Fruit fly (Drosophila melanogaster): ENCODE results near the gene CheB38a.
A peak's percentile ranks its signal among the peaks of the same experiment; 100 is the strongest.

CheB38a gene

DNA sequence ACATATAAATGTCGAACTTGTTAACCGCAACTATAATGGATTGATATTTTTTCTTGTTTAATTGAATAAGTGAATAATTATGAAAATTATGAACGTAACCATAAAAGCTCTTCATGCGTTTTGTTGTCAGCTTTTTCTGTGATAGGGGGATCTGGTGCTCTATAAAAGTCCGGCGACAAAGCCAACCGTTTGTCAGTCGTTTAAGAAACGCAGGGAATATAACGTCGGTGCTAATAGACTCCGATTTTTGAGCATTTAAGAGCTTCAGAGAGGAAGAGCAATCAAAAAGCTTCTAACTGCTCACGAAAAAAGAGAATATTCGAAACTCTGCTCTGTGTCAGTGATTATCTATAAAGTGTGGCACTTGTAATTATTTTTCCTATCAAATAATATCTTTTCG, 12.7 kb upstream of the CheB38a start, which contains the start of gene CG31674 (continued):
- TF ChIP-seq CG34422 (GFP tag; IDR thresholded peaks at IDR 0.05): no peak
- TF ChIP-seq Dip2 (GFP tag; IDR thresholded peaks at IDR 0.05): no peak
- no peak for TF ChIP-seq CG7357 (GFP tag; IDR thresholded peaks at IDR 0.05)
- TF ChIP-seq CG12155 (GFP tag; optimal IDR thresholded peaks at IDR 0.05): no peak
- no peak for TF ChIP-seq crp (GFP tag; optimal IDR thresholded peaks at IDR 0.05)
- TF ChIP-seq CG6683 (GFP tag; optimal IDR thresholded peaks at IDR 0.05): no peak
- TF ChIP-seq CG2678 (tag; optimal IDR thresholded peaks at IDR 0.05): peak; percentile 31
- TF ChIP-seq Oaz (GFP tag; IDR thresholded peaks at IDR 0.05): no peak
- no peak for TF ChIP-seq CoRest (tag; optimal IDR thresholded peaks at IDR 0.05)
- no peak for TF ChIP-seq CG31388 (GFP tag; optimal IDR thresholded peaks at IDR 0.05)
- TF ChIP-seq CG17385 (GFP tag; optimal IDR thresholded peaks at IDR 0.05): peak; percentile 39
- no peak for TF ChIP-seq ro (GFP tag; IDR thresholded peaks at IDR 0.05)
- TF ChIP-seq bab2 (GFP tag; optimal IDR thresholded peaks at IDR 0.05): no peak
- TF ChIP-seq trem (tag; optimal IDR thresholded peaks at IDR 0.05): no peak
- TF ChIP-seq unc-4 (GFP tag; IDR thresholded peaks at IDR 0.05; ENCODE audit: partially characterized antibody): 0 out of 2 replicates have a peak, but pooled peaks have one; percentile 15
- peak; percentile 22 for TF ChIP-seq CG15269 (tag; optimal IDR thresholded peaks at IDR 0.05)
- peak; percentile 1 for TF ChIP-seq CG17568 (GFP tag; optimal IDR thresholded peaks at IDR 0.05)
- no peak for TF ChIP-seq repo (GFP tag; optimal IDR thresholded peaks at IDR 0.05)
- TF ChIP-seq Neu2 (GFP tag; optimal IDR thresholded peaks at IDR 0.05; ENCODE audit: borderline replicate concordance): no peak
- no peak for TF ChIP-seq peb (GFP tag; IDR thresholded peaks at IDR 0.05)
- TF ChIP-seq CG13424 (tag; optimal IDR thresholded peaks at IDR 0.05): no peak
- no peak for TF ChIP-seq usp (GFP tag; optimal IDR thresholded peaks at IDR 0.05)
- no peak for TF ChIP-seq HmgD (GFP tag; optimal IDR thresholded peaks at IDR 0.05)
- no peak for TF ChIP-seq CG16779 (GFP tag; IDR thresholded peaks at IDR 0.05)
- TF ChIP-seq CG3281 (GFP tag; optimal IDR thresholded peaks at IDR 0.05): peak; percentile 21
- no peak for TF ChIP-seq knrl (GFP tag; IDR thresholded peaks at IDR 0.05; ENCODE audit: partially characterized antibody)
- TF ChIP-seq CkIIα-i1 (GFP tag; IDR thresholded peaks at IDR 0.05): no peak
- no peak for TF ChIP-seq pfk (GFP tag; optimal IDR thresholded peaks at IDR 0.05)
- TF ChIP-seq danr (GFP tag; IDR thresholded peaks at IDR 0.05): no peak
- no peak for TF ChIP-seq D (optimal IDR thresholded peaks at IDR 0.05)
- TF ChIP-seq D (GFP tag; optimal IDR thresholded peaks at IDR 0.05): no peak
- TF ChIP-seq Scr (GFP tag; IDR thresholded peaks at IDR 0.05; ENCODE audit: partially characterized antibody): no peak
- TF ChIP-seq ind (GFP tag; optimal IDR thresholded peaks at IDR 0.05): no peak
- peak; percentile 66 for TF ChIP-seq B-H2 (GFP tag; optimal IDR thresholded peaks at IDR 0.05)
- TF ChIP-seq tx (GFP tag; optimal IDR thresholded peaks at IDR 0.05): no peak
- no peak for TF ChIP-seq CG4820 (GFP tag; optimal IDR thresholded peaks at IDR 0.05)
- TF ChIP-seq Dfd (GFP tag; optimal IDR thresholded peaks at IDR 0.05): no peak
- peak; percentile 3 for TF ChIP-seq dmrt99B (tag; optimal IDR thresholded peaks at IDR 0.05)
- no peak for TF ChIP-seq CG10431 (GFP tag; optimal IDR thresholded peaks at IDR 0.05)
- TF ChIP-seq CG16813 (GFP tag; IDR thresholded peaks at IDR 0.05; ENCODE audit: partially characterized antibody): no peak
- TF ChIP-seq kay (GFP tag; optimal IDR thresholded peaks at IDR 0.05): no peak
- no peak for TF ChIP-seq lola (GFP tag; optimal IDR thresholded peaks at IDR 0.05)
- no peak for TF ChIP-seq z (GFP tag; IDR thresholded peaks at IDR 0.05)
- no peak for TF ChIP-seq Doc2 (GFP tag; IDR thresholded peaks at IDR 0.05)
- peak; percentile 16 for TF ChIP-seq lab (GFP tag; optimal IDR thresholded peaks at IDR 0.05)
- no peak for TF ChIP-seq CG11456 (GFP tag; IDR thresholded peaks at IDR 0.05)
- TF ChIP-seq tin (GFP tag; optimal IDR thresholded peaks at IDR 0.05): no peak
- no peak for TF ChIP-seq Kr (GFP tag; optimal IDR thresholded peaks at IDR 0.05)
- no peak for TF ChIP-seq CG6654 (GFP tag; optimal IDR thresholded peaks at IDR 0.05)
- TF ChIP-seq dm (GFP tag; optimal IDR thresholded peaks at IDR 0.05): no peak
- TF ChIP-seq D19A (tag; optimal IDR thresholded peaks at IDR 0.05): peak; percentile 81
- peak; percentile 61 for TF ChIP-seq CG34376 (GFP tag; optimal IDR thresholded peaks at IDR 0.05)

All from whole organism, embryonic.